Fruit fly (Drosophila melanogaster) whole organism, embryonic: ENCODE measurements around the gene CG32462.

Experiments used
- ATbp ChIP-seq: fragments of 200-800 bp; sonication (Bioruptor generic); optimal IDR thresholded peaks from 2 replicates; lab custom pipeline; 2017; ENCODE audit warnings: missing biosample characterization, mild to moderate bottlenecking, missing genetic modification characterization, missing genetic modification reagents
- C15 ChIP-seq: fragments of 200-800 bp; sonication (Bioruptor generic); IDR thresholded peaks from 3 replicates; pipeline ENCODE4 v1.3.6; 2022; ENCODE audit warnings: missing biosample characterization, missing genetic modification characterization
- CG10321 ChIP-seq: fragments of 200-800 bp; sonication (Bioruptor generic); IDR thresholded peaks from 2 replicates; pipeline ENCODE4 v1.3.6; 2022; ENCODE audit warnings: missing biosample characterization, missing genetic modification characterization
- CG10431 ChIP-seq: fragments of 200-800 bp; sonication (Bioruptor generic); optimal IDR thresholded peaks from 3 replicates; lab custom pipeline; 2018; ENCODE audit warnings: missing biosample characterization, mild to moderate bottlenecking, missing genetic modification characterization
- CG10654 ChIP-seq: fragments of 200-800 bp; sonication (Bioruptor generic); optimal IDR thresholded peaks from 2 replicates; lab custom pipeline; 2016; ENCODE audit warnings: missing biosample characterization, missing genetic modification characterization
- CG10959 ChIP-seq: fragments of 200-800 bp; sonication (Bioruptor generic); IDR thresholded peaks from 2 replicates; pipeline ENCODE4 v1.3.6; 2022; ENCODE audit warnings: missing biosample characterization, missing genetic modification characterization
- CG12299 ChIP-seq: fragments of 200-800 bp; sonication (Bioruptor generic); optimal IDR thresholded peaks from 2 replicates; lab custom pipeline; 2018; ENCODE audit warnings: missing biosample characterization, mild to moderate bottlenecking, missing genetic modification characterization
- CG14710 ChIP-seq: fragments of 200-800 bp; sonication (Bioruptor generic); optimal IDR thresholded peaks from 3 replicates; lab custom pipeline; 2019; ENCODE audit warnings: missing biosample characterization, mild to moderate bottlenecking, missing genetic modification characterization, moderate library complexity
- CG15011 ChIP-seq: fragments of 200-800 bp; sonication (Bioruptor generic); optimal IDR thresholded peaks from 3 replicates; lab custom pipeline; 2018; ENCODE audit warnings: missing biosample characterization, mild to moderate bottlenecking, missing genetic modification characterization
- CG16779 ChIP-seq: fragments of 200-800 bp; sonication (Bioruptor generic); IDR thresholded peaks from 2 replicates; pipeline ENCODE4 v1.3.6; 2022; ENCODE audit warnings: missing biosample characterization, missing genetic modification characterization
- CG17385 ChIP-seq: fragments of 200-800 bp; sonication (Bioruptor generic); optimal IDR thresholded peaks from 3 replicates; lab custom pipeline; 2018; ENCODE audit warnings: missing biosample characterization, mild to moderate bottlenecking, missing genetic modification characterization
- CG31388 ChIP-seq: fragments of 200-800 bp; sonication (Bioruptor generic); optimal IDR thresholded peaks from 2 replicates; lab custom pipeline; 2016; ENCODE audit warnings: missing biosample characterization, missing genetic modification characterization
- CG3847 ChIP-seq: fragments of 200-800 bp; sonication (Bioruptor generic); IDR thresholded peaks from 2 replicates; pipeline ENCODE4 v1.3.6; 2022; ENCODE audit warnings: missing biosample characterization, missing genetic modification characterization
- CG4404 ChIP-seq: fragments of 200-800 bp; sonication (Bioruptor generic); IDR thresholded peaks from 2 replicates; pipeline ENCODE4 v1.3.6; 2022; ENCODE audit warnings: missing biosample characterization, missing genetic modification characterization
- CG4424 ChIP-seq: fragments of 200-800 bp; sonication (Bioruptor generic); optimal IDR thresholded peaks from 3 replicates; lab custom pipeline; 2016; ENCODE audit warnings: missing biosample characterization, missing genetic modification characterization
- CG6175 ChIP-seq: fragments of 200-800 bp; sonication (Bioruptor generic); IDR thresholded peaks from 3 replicates; pipeline ENCODE4 v1.3.6; 2022; ENCODE audit warnings: missing biosample characterization, missing genetic modification characterization
- CG6689 ChIP-seq: fragments of 200-800 bp; sonication (Bioruptor generic); IDR thresholded peaks from 2 replicates; pipeline ENCODE4 v1.3.6; 2022; ENCODE audit warnings: missing biosample characterization, missing genetic modification characterization
- CG6813 ChIP-seq: fragments of 200-800 bp; sonication (Bioruptor generic); optimal IDR thresholded peaks from 2 replicates; lab custom pipeline; 2017; ENCODE audit warnings: missing biosample characterization, missing genetic modification characterization, mild to moderate bottlenecking, moderate library complexity, missing genetic modification reagents
- CG7987 ChIP-seq: fragments of 200-800 bp; sonication (Bioruptor generic); optimal IDR thresholded peaks from 2 replicates; lab custom pipeline; 2018; ENCODE audit warnings: missing biosample characterization, mild to moderate bottlenecking, missing genetic modification characterization, moderate library complexity
- CG8281 ChIP-seq: fragments of 200-800 bp; sonication (Bioruptor generic); optimal IDR thresholded peaks from 2 replicates; lab custom pipeline; 2018; ENCODE audit warnings: missing biosample characterization, mild to moderate bottlenecking, missing genetic modification characterization, moderate library complexity
- CG9215 ChIP-seq: fragments of 200-800 bp; sonication (Bioruptor generic); IDR thresholded peaks from 2 replicates; pipeline ENCODE4 v1.3.6; 2022; ENCODE audit warnings: missing biosample characterization, missing genetic modification characterization
- Dek ChIP-seq: fragments of 200-800 bp; sonication (Bioruptor generic); optimal IDR thresholded peaks from 3 replicates; lab custom pipeline; 2019; ENCODE audit warnings: missing biosample characterization, mild to moderate bottlenecking, missing genetic modification characterization, moderate library complexity
- Ets65A ChIP-seq: fragments of 200-800 bp; sonication (Bioruptor generic); peaks from one replicate; lab custom pipeline; 2016; ENCODE audit warnings: missing biosample characterization, missing genetic modification characterization
- Gsc ChIP-seq: fragments of 200-800 bp; sonication (Bioruptor generic); IDR thresholded peaks from 2 replicates; pipeline ENCODE4 v1.3.6; 2022; ENCODE audit warnings: missing biosample characterization, missing genetic modification characterization
- H15 ChIP-seq: fragments of 200-800 bp; sonication (Bioruptor generic); IDR thresholded peaks from 3 replicates; pipeline ENCODE4 v1.3.6; 2022; ENCODE audit warnings: missing biosample characterization, missing genetic modification characterization
- HmgD ChIP-seq: fragments of 200-800 bp; sonication (Bioruptor generic); optimal IDR thresholded peaks from 3 replicates; lab custom pipeline; 2016; ENCODE audit warnings: missing biosample characterization, missing genetic modification characterization
- Kr ChIP-seq: fragments of 200-800 bp; sonication (Bioruptor generic); optimal IDR thresholded peaks from 2 replicates; lab custom pipeline; 2017; ENCODE audit warnings: missing biosample characterization, mild to moderate bottlenecking, missing genetic modification characterization
- Med ChIP-seq: fragments of 200-800 bp; sonication (Bioruptor generic); peaks from one replicate; lab custom pipeline; 2016; ENCODE audit warnings: missing biosample characterization, missing genetic modification characterization, mild to moderate bottlenecking, inconsistent platforms, moderate library complexity
- Meics ChIP-seq: fragments of 200-800 bp; sonication (Bioruptor generic); optimal IDR thresholded peaks from 2 replicates; lab custom pipeline; 2017; ENCODE audit warnings: missing biosample characterization, mild to moderate bottlenecking, missing genetic modification characterization
- Taf1 ChIP-seq: fragments of 200-800 bp; sonication (Bioruptor generic); IDR thresholded peaks from 2 replicates; pipeline ENCODE4 v1.3.6; 2022; ENCODE audit warnings: missing biosample characterization, missing genetic modification characterization
- Trl ChIP-seq, 3 experiments: fragments of >200 bp in 2 of 3; fragments of 200-800 bp in 1 of 3; sonication (Bioruptor generic) in 1 of 3; optimal IDR thresholded peaks; 2 replicates in 1 of 3; 3 replicates in 2 of 3; lab custom pipeline; 2016 to 2017; ENCODE audit warnings: missing biosample characterization in 1 of 3, missing genetic modification characterization in 1 of 3
- al ChIP-seq: fragments of 200-800 bp; sonication (Bioruptor generic); IDR thresholded peaks from 2 replicates; pipeline ENCODE4 v1.3.6; 2022; ENCODE audit warnings: missing biosample characterization, missing genetic modification characterization
- br ChIP-seq: fragments of >200 bp; optimal IDR thresholded peaks from 2 replicates; lab custom pipeline; 2017
- crc ChIP-seq: fragments of 200-800 bp; sonication (Bioruptor generic); optimal IDR thresholded peaks from 2 replicates; lab custom pipeline; 2016; ENCODE audit warnings: missing biosample characterization, missing genetic modification characterization
- crol ChIP-seq: fragments of 200-800 bp; sonication (Bioruptor generic); IDR thresholded peaks from 2 replicates; pipeline ENCODE4 v1.3.6; 2022; ENCODE audit warnings: missing biosample characterization, missing genetic modification characterization
- dmrt99B ChIP-seq: fragments of 200-800 bp; sonication (Bioruptor generic); optimal IDR thresholded peaks from 2 replicates; lab custom pipeline; 2018; ENCODE audit warnings: missing biosample characterization, mild to moderate bottlenecking, missing genetic modification characterization, moderate library complexity
- exex ChIP-seq: fragments of 200-800 bp; sonication (Bioruptor generic); optimal IDR thresholded peaks from 4 replicates; lab custom pipeline; 2018; ENCODE audit warnings: missing biosample characterization, mild to moderate bottlenecking, missing genetic modification characterization, moderate library complexity
- grn ChIP-seq: fragments of 200-800 bp; sonication (Bioruptor generic); optimal IDR thresholded peaks from 3 replicates; lab custom pipeline; 2017; ENCODE audit warnings: missing biosample characterization, missing genetic modification characterization
- lab ChIP-seq: fragments of 200-800 bp; sonication (Bioruptor generic); optimal IDR thresholded peaks from 3 replicates; lab custom pipeline; 2017; ENCODE audit warnings: missing biosample characterization, missing genetic modification characterization, mild to moderate bottlenecking, moderate library complexity, missing genetic modification reagents
- pho ChIP-seq: fragments of 200-800 bp; sonication (Bioruptor generic); optimal IDR thresholded peaks from 2 replicates; lab custom pipeline; 2016; ENCODE audit warnings: missing biosample characterization, missing genetic modification characterization
- phol ChIP-seq: fragments of 200-800 bp; sonication (Bioruptor generic); optimal IDR thresholded peaks from 3 replicates; lab custom pipeline; 2018; ENCODE audit warnings: missing biosample characterization, mild to moderate bottlenecking, missing genetic modification characterization, moderate library complexity
- pros ChIP-seq: fragments of 200-800 bp; sonication (Bioruptor generic); optimal IDR thresholded peaks from 3 replicates; lab custom pipeline; 2019; ENCODE audit warnings: missing biosample characterization, mild to moderate bottlenecking, missing genetic modification characterization, moderate library complexity
- sc ChIP-seq, 3 experiments: fragments of >200 bp in 2 of 3; fragments of 200-800 bp in 1 of 3; sonication (Bioruptor generic) in 1 of 3; optimal IDR thresholded peaks; 2 replicates in 2 of 3; 3 replicates in 1 of 3; lab custom pipeline; 2017; ENCODE audit warnings: mild to moderate bottlenecking in 1 of 3, missing biosample characterization in 1 of 3, missing genetic modification characterization in 1 of 3, missing genetic modification reagents in 1 of 3
- sens ChIP-seq: fragments of 200-800 bp; sonication (Bioruptor generic); peaks from one replicate; lab custom pipeline; 2016; ENCODE audit warnings: missing biosample characterization, missing genetic modification characterization
- sob ChIP-seq: fragments of 200-800 bp; sonication (Bioruptor generic); IDR thresholded peaks from 2 replicates; pipeline ENCODE4 v1.3.6; 2022; ENCODE audit warnings: missing biosample characterization, missing genetic modification characterization
- tll ChIP-seq, 2 experiments: fragments of 200-800 bp in 1 of 2; fragments of >200 bp in 1 of 2; sonication (Bioruptor generic) in 1 of 2; optimal IDR thresholded peaks; 2 replicates each; lab custom pipeline; 2017 to 2019; ENCODE audit warnings: missing biosample characterization in 2 of 2, missing genetic modification characterization in 2 of 2, mild to moderate bottlenecking in 1 of 2, moderate library complexity in 1 of 2
- tup ChIP-seq: fragments of 200-800 bp; sonication (Bioruptor generic); optimal IDR thresholded peaks from 2 replicates; lab custom pipeline; 2016; ENCODE audit warnings: missing biosample characterization, mild to moderate bottlenecking, missing genetic modification characterization, moderate library complexity
- wek ChIP-seq: fragments of 200-800 bp; sonication (Bioruptor generic); optimal IDR thresholded peaks from 3 replicates; lab custom pipeline; 2018; ENCODE audit warnings: missing biosample characterization, mild to moderate bottlenecking, missing genetic modification characterization, moderate library complexity
- yki ChIP-seq: fragments of >200 bp; optimal IDR thresholded peaks from 3 replicates; lab custom pipeline; 2018

CG32462 gene

DNA sequence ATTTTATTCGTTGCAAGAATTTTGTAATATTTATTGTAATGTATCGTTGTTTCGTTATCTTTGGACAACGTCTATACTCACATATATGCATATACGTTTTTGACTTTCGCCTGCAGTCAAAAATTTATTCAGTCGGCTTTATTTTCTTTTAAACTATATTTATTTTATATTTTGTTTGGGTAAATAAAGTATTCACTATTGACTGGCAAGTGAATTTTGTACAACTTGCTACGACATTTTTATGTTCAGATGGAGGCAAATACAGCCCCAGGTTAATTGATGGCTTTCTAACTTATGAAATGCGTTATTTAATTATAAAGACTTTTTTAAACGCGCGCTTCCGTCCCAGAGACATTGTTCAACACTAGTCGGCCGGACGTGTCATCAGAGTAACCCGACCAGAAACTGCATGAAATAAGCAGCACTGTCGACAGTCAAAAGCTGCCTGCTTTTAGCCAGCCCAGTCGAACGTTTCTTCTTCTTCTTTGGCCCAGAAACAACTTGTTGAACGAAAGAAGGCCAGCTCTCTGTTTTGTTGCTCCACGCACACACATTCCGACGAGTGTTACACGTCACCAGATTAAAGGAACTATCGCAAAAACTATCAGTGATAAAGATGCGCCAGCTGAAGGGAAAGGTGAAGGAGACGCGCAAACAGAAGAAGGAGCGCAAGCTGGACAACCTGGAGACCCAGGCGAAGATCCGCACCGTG, 10.2 kb upstream of the CG32462 start, which contains the start of gene CG33169 (continued):
- TF ChIP-seq CG14710 (tag; lab: Kevin White, UChicago) (peak; percentile 79), CG6689 (GFP tag; lab: Robert Waterston, UW) (0 out of 2 replicates have a peak, but pooled peaks have one; percentile 58), sens (GFP tag; lab: Kevin White, UChicago) (peak; percentile 84), CG9215 (GFP tag; lab: Robert Waterston, UW) (peak; percentile 80), CG10321 (GFP tag; lab: Robert Waterston, UW) (peak; percentile 56; the same call in 1 of the 2 replicates), wek (GFP tag; lab: Kevin White, UChicago) (peak; percentile 54), CG7987 (GFP tag; lab: Kevin White, UChicago) (peak; percentile 92), Gsc (GFP tag; lab: Robert Waterston, UW) (no peak; the same call in 1 of the 2 replicates), pho (GFP tag; lab: Kevin White, UChicago) (peak; percentile 91), Ets65A (GFP tag; lab: Kevin White, UChicago) (peak; percentile 100), CG12299 (tag; lab: Kevin White, UChicago) (peak; percentile 63), CG3847 (peak; percentile 96), C15 (GFP tag; lab: Robert Waterston, UW) (0 out of 3 replicates have a peak, but pooled peaks have one; percentile 57), phol (tag; lab: Kevin White, UChicago) (peak; percentile 76), CG8281 (tag; lab: Kevin White, UChicago) (peak; percentile 9), CG17385 (GFP tag; lab: Kevin White, UChicago) (peak; percentile 100), pros (GFP tag; lab: Kevin White, UChicago) (no peak), br (lab: Kevin White, UChicago) (no peak), CG6813 (peak; percentile 43), sob (GFP tag; lab: Robert Waterston, UW) (peak; percentile 98), lab (peak; percentile 92), Med (peak; percentile 99), CG15011 (GFP tag; lab: Kevin White, UChicago) (peak; percentile 52), crc (GFP tag; lab: Kevin White, UChicago) (peak; percentile 65), CG31388 (peak; percentile 52), yki (no peak), grn (peak; percentile 18), sc (optimal IDR thresholded peaks at IDR 0.05; lab: Kevin White, UChicago) (no peak), sc (GFP tag; optimal IDR thresholded peaks at IDR 0.05; lab: Kevin White, UChicago) (peak; percentile 1), Taf1 (no peak), tup (peak; percentile 83), CG10431 (peak; percentile 73), CG16779 (peak; percentile 94), Dek (peak; percentile 85), Trl (optimal IDR thresholded peaks at IDR 0.05; lab: Kevin White, UChicago) (no peak), Trl (GFP tag; optimal IDR thresholded peaks at IDR 0.05; lab: Kevin White, UChicago) (peak; percentile 93), Meics (GFP tag; lab: Kevin White, UChicago) (peak; percentile 84), CG10959 (peak; percentile 56), crol (GFP tag; lab: Robert Waterston, UW) (peak; percentile 54), ATbp (GFP tag; lab: Kevin White, UChicago) (peak; percentile 67), dmrt99B (tag; lab: Kevin White, UChicago) (peak; percentile 61), H15 (peak; percentile 88), CG10654 (GFP tag; lab: Kevin White, UChicago) (peak; percentile 80), Kr (GFP tag; lab: Kevin White, UChicago) (no peak), tll (GFP tag; optimal IDR thresholded peaks at IDR 0.05; lab: Kevin White, UChicago) (peak in 1 of 2 experiments; percentile 16), CG4424 (peak; percentile 76), CG4404 (GFP tag; lab: Robert Waterston, UW) (peak; percentile 61), HmgD (GFP tag; lab: Kevin White, UChicago) (peak; percentile 98), al (GFP tag; lab: Robert Waterston, UW) (peak; percentile 90), CG6175 (GFP tag; lab: Robert Waterston, UW) (peak; percentile 92), exex (tag; lab: Kevin White, UChicago) (no peak)
